Worm (Caenorhabditis elegans): ENCODE data around the gene T16G12.7.

DNA sequence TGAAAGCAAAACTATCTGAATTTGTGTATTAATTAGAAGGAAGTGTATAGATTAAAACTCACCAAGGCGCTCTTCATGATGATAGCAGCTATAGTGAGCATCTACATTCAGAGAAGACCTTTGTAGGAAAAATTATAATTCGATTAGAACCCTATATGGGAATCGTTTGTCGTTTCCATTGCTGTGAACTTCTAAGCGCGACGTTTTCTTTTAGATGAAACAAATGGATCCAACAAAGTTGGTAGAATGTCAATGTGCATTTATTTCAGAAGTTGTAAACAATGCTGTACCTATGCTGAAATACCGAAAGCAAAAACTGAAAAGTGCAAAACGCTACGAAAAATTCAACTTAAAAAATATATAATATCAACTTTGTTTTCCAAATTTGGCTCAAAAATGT lies 16.1 kb upstream of the T16G12.7 start, which contains the start of gene T16G12.10:
- TF ChIP-seq elt-3 (tag; optimal IDR thresholded peaks at IDR 0.05) (no peak), nhr-28 (tag; optimal IDR thresholded peaks at IDR 0.05) (no peak), lin-15B (tag; optimal IDR thresholded peaks at IDR 0.05) (no peak), nhr-25 (tag; optimal IDR thresholded peaks at IDR 0.05) (no peak), skn-1 (tag; optimal IDR thresholded peaks at IDR 0.05) (no peak), R02D3.7 (tag; optimal IDR thresholded peaks at IDR 0.05) (no peak)
